Worm (Caenorhabditis elegans) whole organism, L2 larva: ENCODE measurements around the gene sma-10.

Experiments used
- aly-2 ChIP-seq: fragments of 150-350 bp; optimal IDR thresholded peaks from 2 replicates; lab custom pipeline; 2014; ENCODE audit warnings: missing biosample characterization, missing genetic modification characterization
- blmp-1 ChIP-seq: sonication (generic microtip); optimal IDR thresholded peaks from 2 replicates; lab custom pipeline; 2017; ENCODE audit warnings: missing genetic modification characterization, mild to moderate bottlenecking, missing compliant biosample characterization, antibody characterized with exemption, moderate library complexity; ENCODE audit not compliant: insufficient read depth
- lin-39 ChIP-seq: fragments of 150-350 bp; optimal IDR thresholded peaks from 2 replicates; lab custom pipeline; 2014; ENCODE audit warnings: missing biosample characterization, missing genetic modification reagents, missing genetic modification characterization
- mdl-1 ChIP-seq, 2 experiments: fragments of 150-350 bp in 1 of 2; sonication (generic microtip) in 1 of 2; optimal IDR thresholded peaks; 2 replicates each; lab custom pipeline; 2017; ENCODE audit warnings: missing biosample characterization in 2 of 2, missing genetic modification characterization in 2 of 2
- nhr-237 ChIP-seq: fragments of 150-350 bp; optimal IDR thresholded peaks from 2 replicates; lab custom pipeline; 2014; ENCODE audit warnings: missing biosample characterization, missing genetic modification characterization
- nhr-77 ChIP-seq: fragments of 150-350 bp; optimal IDR thresholded peaks from 2 replicates; lab custom pipeline; 2014; ENCODE audit warnings: missing biosample characterization, missing genetic modification characterization
- snpc-4 ChIP-seq: fragments of 150-350 bp; optimal IDR thresholded peaks from 2 replicates; lab custom pipeline; 2014; ENCODE audit warnings: missing biosample characterization, missing genetic modification characterization
- ztf-11 ChIP-seq: sonication (generic microtip); optimal IDR thresholded peaks from 2 replicates; lab custom pipeline; 2017; ENCODE audit warnings: missing biosample characterization, missing genetic modification characterization

- TF ChIP-seq lin-39 (no peak), blmp-1 (tag; lab: Kevin White, UChicago) (no peak), nhr-77 (tag; lab: Kevin White, UChicago) (no peak), nhr-237 (tag; lab: Kevin White, UChicago) (no peak), mdl-1 (tag; optimal IDR thresholded peaks at IDR 0.05; lab: Kevin White, UChicago) (no peak), ztf-11 (tag; lab: Kevin White, UChicago) (no peak), aly-2 (tag; lab: Kevin White, UChicago) (no peak), snpc-4 (tag; lab: Kevin White, UChicago) (no peak)
Observed at ce11 chrIV:299190-299589, 25.0 kb downstream of the sma-10 start.
